Worm (Caenorhabditis elegans) whole organism, midembryonic: ENCODE data around the gene C05C8.1.
A peak's percentile ranks its signal among the peaks of the same experiment; 100 is the strongest.

Source experiments
- T22C8.4 ChIP-seq: fragments of 200-800 bp; sonication (Bioruptor generic); IDR thresholded peaks from 2 replicates; pipeline ENCODE4 v1.3.6; 2022; ENCODE audit warnings: missing genetic modification characterization, missing compliant biosample characterization
- cog-1 ChIP-seq: sonication (generic microtip); optimal IDR thresholded peaks from 2 replicates; lab custom pipeline; 2016; ENCODE audit warnings: missing genetic modification characterization, missing compliant biosample characterization
- flt-1 ChIP-seq: fragments of 200-800 bp; sonication (Bioruptor generic); IDR thresholded peaks from 2 replicates; pipeline ENCODE4 v1.3.6; 2022; ENCODE audit warnings: missing genetic modification characterization, missing compliant biosample characterization
- klf-2 ChIP-seq: fragments of 200-800 bp; sonication (Bioruptor generic); conservative IDR thresholded peaks from 2 replicates; pipeline ENCODE4 v1.3.6; 2022; ENCODE audit warnings: missing genetic modification reagents, missing genetic modification characterization, missing compliant biosample characterization
- med-1 ChIP-seq: sonication (generic microtip); optimal IDR thresholded peaks from 2 replicates; lab custom pipeline; 2017; ENCODE audit warnings: missing genetic modification characterization, mild to moderate bottlenecking, missing compliant biosample characterization, antibody characterized with exemption, missing genetic modification reagents; ENCODE audit not compliant: insufficient read depth
- ref-1 ChIP-seq: fragments of 200-800 bp; sonication (Bioruptor generic); conservative IDR thresholded peaks from 2 replicates; pipeline ENCODE4 v1.3.6; 2022; ENCODE audit warnings: missing genetic modification reagents, missing genetic modification characterization, missing compliant biosample characterization
- tab-1 ChIP-seq: fragments of 200-800 bp; sonication (Bioruptor generic); IDR thresholded peaks from 2 replicates; pipeline ENCODE4 v1.3.6; 2022; ENCODE audit warnings: missing genetic modification characterization, missing compliant biosample characterization
- ztf-23 ChIP-seq: fragments of 200-800 bp; sonication (Bioruptor generic); IDR thresholded peaks from 2 replicates; pipeline ENCODE4 v1.3.6; 2022; ENCODE audit warnings: missing genetic modification reagents, missing genetic modification characterization, missing compliant biosample characterization
- ztf-29 ChIP-seq: fragments of 200-800 bp; sonication (Bioruptor generic); IDR thresholded peaks from 2 replicates; pipeline ENCODE4 v1.3.6; 2022; ENCODE audit warnings: missing genetic modification reagents, missing genetic modification characterization, missing compliant biosample characterization

Gene C05C8.1

DNA sequence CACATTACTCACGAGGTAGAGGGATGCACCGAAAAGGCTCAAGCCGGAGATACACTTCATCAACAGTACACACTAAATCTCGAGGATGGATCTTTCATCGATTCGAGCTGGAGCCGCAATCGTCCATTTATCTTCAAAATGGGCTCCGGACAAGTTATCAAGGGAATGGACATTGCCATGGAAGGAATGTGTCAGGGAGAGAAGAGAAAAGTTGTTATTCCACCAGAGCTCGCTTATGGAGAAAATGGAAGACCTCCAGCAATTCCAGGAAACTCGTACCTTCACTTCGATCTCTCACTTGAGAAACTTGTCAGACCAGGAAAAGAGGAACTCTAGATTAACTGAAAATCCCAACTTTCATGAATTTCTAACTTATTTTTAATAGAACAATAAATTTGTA, 13.7 kb upstream of the C05C8.1 start:
- TF ChIP-seq flt-1 (GFP tag; lab: Robert Waterston, UW) (no peak), ztf-23 (GFP tag; lab: Robert Waterston, UW) (no peak), ref-1 (GFP tag; lab: Robert Waterston, UW) (no peak), cog-1 (no peak), tab-1 (GFP tag; lab: Robert Waterston, UW) (no peak), med-1 (GFP tag; lab: Kevin White, UChicago) (no peak), ztf-29 (GFP tag; lab: Robert Waterston, UW) (no peak)

DNA sequence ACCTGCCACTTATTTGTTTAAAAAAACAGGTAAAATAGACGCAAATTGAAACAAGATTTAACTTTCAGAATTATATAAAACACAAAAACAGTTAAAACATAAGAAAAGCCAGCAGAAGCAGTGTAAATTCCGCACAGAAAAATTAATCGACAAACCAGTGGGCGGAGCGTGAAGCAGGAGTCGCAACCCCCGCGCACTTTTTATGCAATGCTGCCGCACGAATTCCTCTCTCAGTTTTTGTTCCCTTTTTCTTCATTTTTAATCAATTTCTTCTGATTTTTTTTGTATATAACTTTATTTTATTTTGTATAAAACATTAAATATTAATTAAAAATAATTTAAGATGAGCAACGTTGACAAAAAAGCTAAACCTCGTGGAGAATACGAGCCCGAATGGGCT, 8.7 kb upstream of the C05C8.1 start, which contains the start of the genes gei-6 and krr-1:
Gene gei-6 (minus strand): TSS at position 2 of the 400 bp plus-strand sequence.
Gene krr-1 (plus strand): TSS at position 344 of the 400 bp plus-strand sequence.
- TF ChIP-seq T22C8.4 (GFP tag; lab: Robert Waterston, UW) (peak; percentile 72), cog-1 (no peak), klf-2 (peak; percentile 82), ztf-23 (GFP tag; lab: Robert Waterston, UW) (peak; percentile 94), tab-1 (GFP tag; lab: Robert Waterston, UW) (peak; percentile 90), ref-1 (GFP tag; lab: Robert Waterston, UW) (peak; percentile 60; the same call in 1 of the 2 replicates), med-1 (GFP tag; lab: Kevin White, UChicago) (peak; percentile 95), flt-1 (GFP tag; lab: Robert Waterston, UW) (peak; percentile 94), ztf-29 (GFP tag; lab: Robert Waterston, UW) (peak; percentile 78)

DNA sequence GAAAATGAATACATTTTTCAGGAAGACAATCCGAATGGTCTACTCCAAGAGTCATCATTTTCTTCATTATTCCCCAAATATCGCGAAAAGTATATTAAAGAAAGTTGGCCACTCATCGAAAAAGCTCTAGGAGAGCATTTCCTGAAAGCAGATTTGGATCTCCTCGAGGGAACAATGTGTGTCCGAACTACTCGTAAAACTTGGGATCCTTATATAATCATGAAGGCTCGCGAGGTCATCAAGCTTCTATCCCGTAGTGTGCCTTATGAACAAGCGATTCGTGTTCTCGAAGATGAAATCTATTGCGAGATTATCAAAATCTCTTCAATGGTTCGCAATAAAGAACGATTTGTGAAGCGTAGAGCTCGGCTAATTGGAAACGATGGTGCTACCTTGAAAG, 8.0 kb upstream of the C05C8.1 start:
- TF ChIP-seq T22C8.4 (GFP tag; lab: Robert Waterston, UW) (no peak), med-1 (GFP tag; lab: Kevin White, UChicago) (no peak), flt-1 (GFP tag; lab: Robert Waterston, UW) (no peak)

DNA sequence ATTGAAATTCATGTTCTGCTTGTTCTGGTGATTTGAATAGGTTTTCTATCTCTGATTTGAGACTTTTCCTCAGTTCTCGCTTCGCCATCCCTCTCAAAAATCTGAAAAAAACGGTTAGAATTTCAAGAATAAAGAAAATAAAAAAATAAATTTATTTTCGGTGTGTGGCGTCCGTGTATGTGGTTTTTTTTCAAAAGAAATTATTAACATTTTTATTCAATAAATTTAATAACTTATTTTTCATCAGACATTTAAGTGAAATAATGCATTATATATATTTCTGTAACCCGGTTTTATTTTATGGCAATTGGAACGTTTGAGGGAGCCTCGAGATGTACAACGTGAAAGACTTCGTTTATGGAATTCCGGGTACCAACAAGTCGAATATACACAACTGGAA, 4.8 kb upstream of the C05C8.1 start, which contains the start of gene C05C8.5:
Gene C05C8.5 (minus strand): TSS at position 101 of the 400 bp plus-strand sequence.
- TF ChIP-seq klf-2 (no peak), cog-1 (no peak), flt-1 (GFP tag; lab: Robert Waterston, UW) (no peak), ztf-23 (GFP tag; lab: Robert Waterston, UW) (no peak), T22C8.4 (GFP tag; lab: Robert Waterston, UW) (no peak), tab-1 (GFP tag; lab: Robert Waterston, UW) (no peak), ztf-29 (GFP tag; lab: Robert Waterston, UW) (no peak), med-1 (GFP tag; lab: Kevin White, UChicago) (no peak), ref-1 (GFP tag; lab: Robert Waterston, UW) (no peak)

DNA sequence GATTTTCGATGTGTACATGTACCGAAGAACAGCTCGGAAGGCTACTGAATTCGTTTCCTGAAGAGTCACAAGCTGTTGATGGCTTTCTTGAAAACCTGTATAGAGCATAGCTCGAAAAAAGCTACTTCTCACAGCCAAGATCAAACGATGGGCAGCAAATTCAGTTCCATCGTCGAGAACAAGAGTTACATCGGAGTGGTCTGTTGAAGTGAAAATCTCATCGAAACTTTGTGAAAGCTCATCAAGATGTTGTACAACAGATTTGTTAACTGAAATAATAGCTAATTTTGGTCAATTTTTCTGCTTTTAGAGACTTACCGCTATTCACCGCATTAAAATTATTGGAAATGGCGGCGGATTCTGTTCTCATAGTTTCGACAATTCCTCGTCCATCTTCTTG, 2.9 kb upstream of the C05C8.1 start:
- TF ChIP-seq cog-1 = no peak
- no peak for TF ChIP-seq tab-1 (GFP tag; lab: Robert Waterston, UW)
- TF ChIP-seq ztf-29 (GFP tag; lab: Robert Waterston, UW) = no peak
- no peak for TF ChIP-seq med-1 (GFP tag; lab: Kevin White, UChicago)
- TF ChIP-seq klf-2 = no peak
- no peak for TF ChIP-seq ref-1 (GFP tag; lab: Robert Waterston, UW)
- no peak for TF ChIP-seq T22C8.4 (GFP tag; lab: Robert Waterston, UW)
- no peak for TF ChIP-seq flt-1 (GFP tag; lab: Robert Waterston, UW)
- no peak for TF ChIP-seq ztf-23 (GFP tag; lab: Robert Waterston, UW)

DNA sequence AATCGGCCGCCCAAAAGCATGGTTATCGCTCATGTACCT, 2.7 kb upstream of the C05C8.1 start, which contains the start of gene hpo-9:
Gene hpo-9 (minus strand): TSS at position 37 of the 39 bp plus-strand sequence.
- TF ChIP-seq cog-1 = no peak
- TF ChIP-seq klf-2 = no peak
- no peak for TF ChIP-seq med-1 (GFP tag; lab: Kevin White, UChicago)
- TF ChIP-seq ztf-23 (GFP tag; lab: Robert Waterston, UW) = no peak
- TF ChIP-seq ztf-29 (GFP tag; lab: Robert Waterston, UW) = no peak
- no peak for TF ChIP-seq ref-1 (GFP tag; lab: Robert Waterston, UW)
- TF ChIP-seq tab-1 (GFP tag; lab: Robert Waterston, UW) = no peak

DNA sequence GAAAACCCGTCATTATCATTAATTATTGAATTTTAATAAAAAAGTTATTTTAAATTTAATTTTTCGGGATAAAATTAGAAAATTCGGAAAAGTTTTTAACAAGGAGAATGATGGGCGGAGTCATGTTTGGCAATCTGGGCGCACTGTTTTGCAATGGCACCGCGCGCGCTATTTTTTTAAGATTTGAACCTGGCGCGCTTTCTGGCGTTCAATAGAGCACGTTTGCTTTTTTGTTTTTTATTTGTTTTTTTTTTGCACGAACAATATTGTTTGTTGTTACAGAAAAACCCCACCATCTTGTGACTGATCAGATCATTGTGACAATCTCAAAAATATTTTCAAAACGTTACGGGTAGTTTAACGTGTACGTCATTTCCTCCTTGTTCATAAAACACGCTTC, 2.4 kb upstream of the C05C8.1 start, which contains the start of gene hyls-1:
Gene hyls-1 (plus strand): TSS at position 249 of the 400 bp plus-strand sequence.
- no peak for TF ChIP-seq klf-2
- 0 out of 2 replicates have a peak, but pooled peaks have one; percentile 45 for TF ChIP-seq flt-1 (GFP tag; lab: Robert Waterston, UW)
- TF ChIP-seq cog-1 = peak; percentile 78
- no peak for TF ChIP-seq tab-1 (GFP tag; lab: Robert Waterston, UW)
- TF ChIP-seq T22C8.4 (GFP tag; lab: Robert Waterston, UW) = no peak
- TF ChIP-seq ztf-23 (GFP tag; lab: Robert Waterston, UW) = 0 out of 2 replicates have a peak, but pooled peaks have one; percentile 56
- TF ChIP-seq ztf-29 (GFP tag; lab: Robert Waterston, UW) = no peak
- TF ChIP-seq ref-1 (GFP tag; lab: Robert Waterston, UW) = no peak
- TF ChIP-seq med-1 (GFP tag; lab: Kevin White, UChicago) = no peak

DNA sequence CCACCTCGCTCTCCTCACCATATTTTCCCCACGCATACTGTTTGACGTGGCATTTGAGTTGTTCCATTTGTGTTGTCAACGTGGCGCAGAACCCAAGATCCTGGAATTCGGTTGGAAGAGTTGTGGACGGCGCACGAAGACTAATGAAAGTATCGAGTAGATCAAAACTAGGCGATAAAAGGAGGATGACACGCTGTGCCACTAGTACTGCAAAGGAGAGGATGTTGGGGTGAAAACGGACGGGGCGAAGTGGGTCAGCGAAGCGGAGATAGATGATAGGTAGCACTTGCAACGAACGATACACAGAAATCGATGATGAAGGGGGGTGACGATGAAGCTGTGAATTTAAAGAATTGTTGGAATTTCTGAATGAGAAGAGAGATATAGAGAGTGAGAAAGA, 7.4 kb downstream of the C05C8.1 start, which contains the start of gene C05C8.7:
Gene C05C8.7 (minus strand): TSS at position 100 of the 400 bp plus-strand sequence.
- no peak for TF ChIP-seq cog-1
- no peak for TF ChIP-seq tab-1 (GFP tag; lab: Robert Waterston, UW)
- TF ChIP-seq ref-1 (GFP tag; lab: Robert Waterston, UW) = no peak
- no peak for TF ChIP-seq klf-2
- no peak for TF ChIP-seq T22C8.4 (GFP tag; lab: Robert Waterston, UW)
- TF ChIP-seq ztf-23 (GFP tag; lab: Robert Waterston, UW) = no peak
- 0 out of 2 replicates have a peak, but pooled peaks have one; percentile 51 for TF ChIP-seq flt-1 (GFP tag; lab: Robert Waterston, UW)
- no peak for TF ChIP-seq med-1 (GFP tag; lab: Kevin White, UChicago)

DNA sequence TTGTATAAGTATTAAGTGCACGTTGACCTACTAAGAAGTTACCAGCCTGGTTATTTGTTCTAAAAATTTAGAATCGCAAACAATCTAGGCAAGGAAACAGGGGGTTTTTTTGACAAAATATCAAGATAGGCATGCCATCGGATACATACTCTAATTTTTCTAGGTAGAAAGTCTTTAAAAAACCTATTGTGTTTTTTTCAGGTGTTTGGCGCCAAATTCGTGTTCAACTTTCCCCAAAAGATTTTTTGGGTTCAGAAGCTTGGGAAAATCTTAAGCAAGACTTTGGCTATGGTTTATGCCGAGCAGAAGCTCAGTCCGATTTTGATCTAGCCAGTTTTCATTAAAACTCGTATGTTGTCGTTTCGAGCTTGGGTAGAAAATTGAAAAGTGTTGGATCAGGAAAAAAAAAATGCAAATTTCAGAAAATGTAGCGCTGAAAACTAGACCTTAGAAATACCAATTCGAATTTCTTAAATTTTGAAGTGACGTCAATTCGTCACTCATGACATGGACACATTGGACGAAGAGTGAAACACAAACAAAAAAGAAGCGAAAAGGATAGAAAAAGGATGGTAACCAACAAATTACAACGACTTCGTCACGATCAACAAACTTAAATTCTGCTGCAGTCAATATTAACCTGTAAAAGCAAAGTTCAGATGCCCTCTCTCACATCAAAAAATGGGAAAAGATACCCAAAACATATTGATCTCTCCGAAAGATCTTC, 8.8 kb downstream of the C05C8.1 start:
- TF ChIP-seq ztf-29 (GFP tag; lab: Robert Waterston, UW) = no peak
- no peak for TF ChIP-seq flt-1 (GFP tag; lab: Robert Waterston, UW)
- TF ChIP-seq klf-2 = no peak
